Fruit fly (Drosophila melanogaster): Measurements from ENCODE around the gene CG8010.

Gene CG8010

DNA sequence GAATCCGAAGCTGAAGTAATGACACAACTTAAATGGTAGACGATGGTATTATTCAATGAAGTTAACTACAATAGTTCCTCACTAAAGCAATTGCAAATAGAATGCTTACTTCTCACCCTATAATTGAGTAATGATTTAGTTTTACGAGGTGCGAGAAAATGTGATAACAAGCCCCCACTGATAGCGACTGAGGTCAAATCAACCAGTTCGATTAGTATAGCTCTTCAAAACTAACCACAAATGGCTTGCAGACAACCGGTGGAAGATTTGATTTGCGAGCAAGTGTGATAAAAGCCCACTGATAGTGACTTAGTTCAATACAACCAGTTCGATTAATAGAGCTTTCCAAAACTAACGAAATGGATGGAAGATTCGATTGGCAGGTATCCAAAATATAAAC lies 29.3 kb downstream of the CG8010 start:
- TF ChIP-seq cic (GFP tag; optimal IDR thresholded peaks at IDR 0.05) (no peak), CG11617 (GFP tag; optimal IDR thresholded peaks at IDR 0.05) (no peak), CG33017 (tag; optimal IDR thresholded peaks at IDR 0.05) (no peak), CG7101 (tag; optimal IDR thresholded peaks at IDR 0.05) (no peak), toe (GFP tag; optimal IDR thresholded peaks at IDR 0.05) (no peak), bab1 (GFP tag; optimal IDR thresholded peaks at IDR 0.05) (no peak), cnc (optimal IDR thresholded peaks at IDR 0.05) (no peak), Mnt (GFP tag; optimal IDR thresholded peaks at IDR 0.05) (no peak), tj (GFP tag; optimal IDR thresholded peaks at IDR 0.05) (no peak)

DNA sequence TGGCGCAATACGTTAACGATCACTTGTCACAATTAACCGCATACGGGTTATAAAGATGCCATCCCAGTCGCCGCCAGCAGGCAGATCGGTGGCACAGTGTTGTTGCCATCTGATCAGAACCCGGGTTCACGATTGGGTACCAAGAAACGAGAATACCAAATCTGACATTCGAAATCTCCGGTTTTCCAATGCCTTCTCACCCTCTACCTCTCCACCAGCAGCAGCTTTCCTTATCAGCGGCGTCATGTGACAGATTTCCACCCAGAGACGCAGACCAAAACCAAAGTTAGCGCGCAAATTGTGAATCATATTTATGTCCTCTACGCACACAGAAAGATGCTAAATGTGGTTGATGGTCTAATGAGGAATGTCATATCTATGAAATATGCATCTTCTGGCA lies 30.1 kb downstream of the CG8010 start:
- TF ChIP-seq CG5204 (GFP tag; optimal IDR thresholded peaks at IDR 0.05) (no peak), Clk (GFP tag; optimal IDR thresholded peaks at IDR 0.05) (no peak), CG7101 (tag; optimal IDR thresholded peaks at IDR 0.05) (no peak), Hr96 (GFP tag; optimal IDR thresholded peaks at IDR 0.05) (no peak), toe (GFP tag; optimal IDR thresholded peaks at IDR 0.05) (no peak), CG33017 (tag; optimal IDR thresholded peaks at IDR 0.05) (no peak), ovo (GFP tag; optimal IDR thresholded peaks at IDR 0.05) (no peak), pad (GFP tag; optimal IDR thresholded peaks at IDR 0.05) (no peak), CG14711 (tag; optimal IDR thresholded peaks at IDR 0.05) (no peak)

dm6 chrX:19229855-19230433 lies 38.8 kb downstream of the CG8010 start:
- TF ChIP-seq Mnt (GFP tag; optimal IDR thresholded peaks at IDR 0.05) (no peak), CG7045 (GFP tag; optimal IDR thresholded peaks at IDR 0.05) (no peak), tj (GFP tag; optimal IDR thresholded peaks at IDR 0.05) (no peak), toe (GFP tag; optimal IDR thresholded peaks at IDR 0.05) (no peak), CG5204 (GFP tag; optimal IDR thresholded peaks at IDR 0.05) (no peak), Crg-1 (GFP tag; optimal IDR thresholded peaks at IDR 0.05) (no peak), CG14711 (tag; optimal IDR thresholded peaks at IDR 0.05) (no peak), Hr96 (GFP tag; optimal IDR thresholded peaks at IDR 0.05) (no peak), bab1 (GFP tag; optimal IDR thresholded peaks at IDR 0.05) (no peak), Clk (GFP tag; optimal IDR thresholded peaks at IDR 0.05) (no peak), pad (GFP tag; optimal IDR thresholded peaks at IDR 0.05) (no peak), ovo (GFP tag; optimal IDR thresholded peaks at IDR 0.05) (no peak), CG11617 (GFP tag; optimal IDR thresholded peaks at IDR 0.05) (no peak), CG33017 (tag; optimal IDR thresholded peaks at IDR 0.05) (no peak), kay (GFP tag; ENCODE audit: borderline replicate concordance) (no peak), cnc (optimal IDR thresholded peaks at IDR 0.05) (no peak), cic (GFP tag; optimal IDR thresholded peaks at IDR 0.05) (no peak), CG12768 (GFP tag; optimal IDR thresholded peaks at IDR 0.05) (no peak), CG7101 (tag; optimal IDR thresholded peaks at IDR 0.05) (no peak)

DNA sequence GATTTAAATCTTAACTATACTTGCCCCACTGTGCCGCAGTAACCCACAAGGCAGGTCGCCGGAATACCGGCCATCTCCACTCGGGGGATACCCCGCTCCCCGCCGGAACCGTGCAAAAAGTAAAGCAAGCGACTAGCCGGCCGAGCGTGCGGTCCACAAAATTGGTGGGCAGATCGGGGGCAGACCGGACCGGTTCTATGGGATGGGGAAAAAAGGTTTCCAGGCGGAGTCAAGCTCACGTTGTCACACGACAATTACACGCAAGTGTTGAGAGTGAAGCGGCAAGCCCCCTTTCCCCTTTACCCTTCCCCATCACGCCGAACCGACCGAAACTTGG lies 43.4 kb downstream of the CG8010 start:
- TF ChIP-seq CG12768 (GFP tag; optimal IDR thresholded peaks at IDR 0.05) (no peak), bab1 (GFP tag; optimal IDR thresholded peaks at IDR 0.05) (no peak), CG14711 (tag; optimal IDR thresholded peaks at IDR 0.05) (no peak), CG5204 (GFP tag; optimal IDR thresholded peaks at IDR 0.05) (no peak), CG33017 (tag; optimal IDR thresholded peaks at IDR 0.05) (no peak), cnc (optimal IDR thresholded peaks at IDR 0.05) (no peak), tj (GFP tag; optimal IDR thresholded peaks at IDR 0.05) (no peak), CG1620 (GFP tag; optimal IDR thresholded peaks at IDR 0.05) (no peak), Hr96 (GFP tag; optimal IDR thresholded peaks at IDR 0.05) (no peak), CG7045 (GFP tag; optimal IDR thresholded peaks at IDR 0.05) (no peak), kay (GFP tag; ENCODE audit: borderline replicate concordance) (no peak), toe (GFP tag; optimal IDR thresholded peaks at IDR 0.05) (no peak), CG11617 (GFP tag; optimal IDR thresholded peaks at IDR 0.05) (no peak)

- TF ChIP-seq CG33017 (tag; optimal IDR thresholded peaks at IDR 0.05), result no peak
- TF ChIP-seq CG5204 (GFP tag; optimal IDR thresholded peaks at IDR 0.05), result no peak
- no peak for TF ChIP-seq Mnt (GFP tag; optimal IDR thresholded peaks at IDR 0.05)
- TF ChIP-seq ovo (GFP tag; optimal IDR thresholded peaks at IDR 0.05), result no peak
- TF ChIP-seq pad (GFP tag; optimal IDR thresholded peaks at IDR 0.05), result no peak
- TF ChIP-seq cic (GFP tag; optimal IDR thresholded peaks at IDR 0.05), result no peak
- TF ChIP-seq CG12768 (GFP tag; optimal IDR thresholded peaks at IDR 0.05), result no peak
- TF ChIP-seq tj (GFP tag; optimal IDR thresholded peaks at IDR 0.05), result no peak
- TF ChIP-seq bab1 (GFP tag; optimal IDR thresholded peaks at IDR 0.05), result no peak
- TF ChIP-seq CG11617 (GFP tag; optimal IDR thresholded peaks at IDR 0.05), result no peak
- TF ChIP-seq Hr96 (GFP tag; optimal IDR thresholded peaks at IDR 0.05), result no peak
- TF ChIP-seq cnc (optimal IDR thresholded peaks at IDR 0.05), result no peak
- no peak for TF ChIP-seq Clk (GFP tag; optimal IDR thresholded peaks at IDR 0.05)
- TF ChIP-seq Crg-1 (GFP tag; optimal IDR thresholded peaks at IDR 0.05), result no peak
- TF ChIP-seq CG1620 (GFP tag; optimal IDR thresholded peaks at IDR 0.05), result no peak
- no peak for TF ChIP-seq CG7045 (GFP tag; optimal IDR thresholded peaks at IDR 0.05)
- no peak for TF ChIP-seq CG7101 (tag; optimal IDR thresholded peaks at IDR 0.05)
- no peak for TF ChIP-seq kay (GFP tag; ENCODE audit: borderline replicate concordance)
These were observed 44.0 kb downstream of the CG8010 start for dm6 chrX:19224580-19225303.

dm6 chrX:19220963-19221572 lies 47.6 kb downstream of the CG8010 start:
- no peak for TF ChIP-seq tj (GFP tag; optimal IDR thresholded peaks at IDR 0.05)
- no peak for TF ChIP-seq pad (GFP tag; optimal IDR thresholded peaks at IDR 0.05)
- no peak for TF ChIP-seq CG7045 (GFP tag; optimal IDR thresholded peaks at IDR 0.05)
- no peak for TF ChIP-seq CG11617 (GFP tag; optimal IDR thresholded peaks at IDR 0.05)
- no peak for TF ChIP-seq CG33017 (tag; optimal IDR thresholded peaks at IDR 0.05)
- no peak for TF ChIP-seq kay (GFP tag; ENCODE audit: borderline replicate concordance)
- no peak for TF ChIP-seq ovo (GFP tag; optimal IDR thresholded peaks at IDR 0.05)
- TF ChIP-seq Mnt (GFP tag; optimal IDR thresholded peaks at IDR 0.05), result no peak
- TF ChIP-seq cic (GFP tag; optimal IDR thresholded peaks at IDR 0.05), result no peak
- TF ChIP-seq toe (GFP tag; optimal IDR thresholded peaks at IDR 0.05), result no peak
- no peak for TF ChIP-seq CG5204 (GFP tag; optimal IDR thresholded peaks at IDR 0.05)
- TF ChIP-seq CG14711 (tag; optimal IDR thresholded peaks at IDR 0.05), result no peak
- TF ChIP-seq CG12768 (GFP tag; optimal IDR thresholded peaks at IDR 0.05), result no peak
- TF ChIP-seq bab1 (GFP tag; optimal IDR thresholded peaks at IDR 0.05), result no peak

Measured in whole organism, adult.